Worm (Caenorhabditis elegans) whole organism, L4/young adult: ENCODE measurements around the gene irld-32.
"Not testable (repeated sequence)": the region's sequence is repeated elsewhere in the genome, so short reads cannot be mapped to it uniquely, and the experiment has no call there.

Experiments used
- W03F9.2 ChIP-seq: fragments of 150-350 bp; optimal IDR thresholded peaks from 2 replicates; lab custom pipeline; 2014; ENCODE audit warnings: missing biosample characterization, missing genetic modification characterization
- dao-5 ChIP-seq: sonication (generic microtip); optimal IDR thresholded peaks from 2 replicates; lab custom pipeline; 2016; ENCODE audit warnings: missing genotype, missing genetic modification characterization, moderate library complexity, missing compliant biosample characterization
- him-1 ChIP-seq: sonication (generic microtip); optimal IDR thresholded peaks from 2 replicates; lab custom pipeline; 2016; ENCODE audit warnings: missing genotype, missing genetic modification reagents, missing genetic modification characterization, missing compliant biosample characterization

The irld-32 gene

DNA sequence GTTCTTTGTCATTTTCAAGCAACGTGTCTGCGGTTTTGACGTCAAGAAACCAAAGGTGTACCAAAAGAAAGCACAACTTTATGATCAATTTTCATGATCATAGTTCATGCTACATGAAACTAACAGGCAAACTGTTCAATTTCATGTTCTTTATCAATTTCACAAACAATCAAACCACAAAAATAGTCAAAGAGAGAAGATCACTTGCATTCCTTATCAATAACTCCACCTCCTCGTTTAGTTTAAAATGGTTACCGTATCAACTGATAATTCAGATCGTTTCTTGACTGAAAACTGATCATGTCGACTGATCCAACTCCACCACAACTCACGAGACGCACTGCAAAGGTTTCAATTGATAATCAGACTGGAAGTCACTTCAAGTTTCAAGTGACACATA lies 1.6 kb upstream of the irld-32 start, which contains the start of gene pud-1.1:
TSS of gene pud-1.1 (plus strand) at position 301 of the 400 bp plus-strand sequence.
- not testable (repeated sequence) for TF ChIP-seq him-1, W03F9.2, dao-5 (tag; lab: Kevin White, UChicago)

DNA sequence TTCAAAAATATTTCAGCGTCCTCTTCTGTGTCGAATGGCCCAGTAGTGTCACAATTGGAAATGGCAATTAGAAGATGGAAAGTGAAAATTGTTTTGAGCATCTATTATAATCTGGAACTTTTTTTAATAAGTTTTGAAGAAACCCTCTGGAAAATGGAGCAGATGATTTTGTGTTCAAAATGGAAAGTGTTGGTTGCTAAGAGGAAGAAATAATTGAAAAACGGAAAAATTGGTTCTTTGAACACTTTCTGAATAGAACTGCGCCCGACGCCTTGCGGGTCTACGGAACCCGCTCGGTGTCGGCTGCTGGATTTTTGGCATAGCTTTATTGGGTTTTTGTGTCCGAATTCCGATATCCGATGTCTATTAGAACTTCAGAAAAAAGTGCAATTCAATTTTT lies 4.4 kb downstream of the irld-32 start, which contains the start of gene irld-28:
TSS of gene irld-28 (minus strand) at position 101 of the 400 bp plus-strand sequence.
- TF ChIP-seq dao-5 (tag; lab: Kevin White, UChicago) (no peak), W03F9.2 (tag; lab: Kevin White, UChicago) (no peak), him-1 (tag; lab: Kevin White, UChicago) (no peak)

DNA sequence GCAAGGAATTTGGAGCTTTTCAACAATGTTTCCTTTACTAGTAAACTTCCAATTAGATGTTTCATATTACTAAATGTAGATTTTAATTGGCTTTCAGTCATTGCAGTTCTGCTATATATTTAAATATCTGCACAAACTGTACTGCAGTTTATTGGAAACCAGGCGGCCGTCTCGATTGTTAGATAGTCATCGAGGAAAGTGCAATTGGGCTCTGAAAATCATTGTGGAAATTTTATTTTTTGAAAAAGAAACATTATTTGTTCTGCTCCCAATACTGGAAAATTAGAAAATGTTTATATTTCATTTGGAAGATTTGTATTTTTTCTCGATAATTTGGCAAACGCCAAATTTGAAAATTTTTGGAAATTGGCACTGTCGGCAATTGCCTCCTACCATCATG lies 6.8 kb downstream of the irld-32 start, which contains the start of gene irld-29:
TSS of gene irld-29 (minus strand) at position 101 of the 400 bp plus-strand sequence.
- TF ChIP-seq W03F9.2 (tag; lab: Kevin White, UChicago) (no peak), him-1 (tag; lab: Kevin White, UChicago) (no peak), dao-5 (tag; lab: Kevin White, UChicago) (no peak)

DNA sequence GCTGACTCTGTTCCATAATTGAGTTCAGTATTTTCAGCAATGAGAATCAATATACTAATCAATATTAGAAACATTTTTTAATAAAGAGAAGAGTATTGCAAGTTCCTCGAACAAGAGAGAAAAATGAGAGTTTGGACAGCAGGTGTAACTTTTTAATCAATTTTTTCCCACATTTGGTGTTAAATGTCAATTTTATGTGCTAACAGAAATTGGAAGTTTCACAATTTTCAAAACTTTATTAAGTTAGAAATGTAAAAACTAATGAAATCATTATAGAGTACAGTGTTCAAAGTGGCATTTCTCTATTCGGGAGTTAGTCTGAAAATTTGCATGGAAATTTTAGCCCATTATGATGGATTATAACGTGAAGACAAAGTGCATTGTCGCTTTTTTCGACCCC lies 9.6 kb downstream of the irld-32 start, which contains the start of gene irld-30:
TSS of gene irld-30 (minus strand) at position 101 of the 400 bp plus-strand sequence.
- TF ChIP-seq W03F9.2 (tag; lab: Kevin White, UChicago): no peak
- no peak for TF ChIP-seq dao-5 (tag; lab: Kevin White, UChicago)
- TF ChIP-seq him-1 (tag; lab: Kevin White, UChicago): no peak

DNA sequence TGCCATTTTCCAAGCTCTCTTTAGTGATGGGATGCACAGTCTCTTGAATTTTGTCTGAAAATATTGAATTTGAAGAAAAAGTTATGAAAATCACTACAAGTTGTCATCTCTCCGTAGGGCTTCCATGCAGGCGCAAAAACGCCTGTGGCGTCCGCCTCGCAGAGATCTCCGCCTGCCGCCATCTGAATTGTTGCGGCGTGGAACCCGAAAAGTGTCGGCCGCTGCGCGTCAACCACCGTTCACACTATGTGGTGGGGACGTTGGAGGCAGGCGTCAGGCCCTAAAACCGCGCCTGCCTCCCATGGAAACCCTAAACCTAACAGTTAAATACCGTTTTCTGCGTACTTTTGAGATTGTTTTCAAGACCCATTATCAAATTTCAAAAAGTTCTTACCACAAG lies 10.4 kb downstream of the irld-32 start:
- TF ChIP-seq W03F9.2 (tag; lab: Kevin White, UChicago) (no peak), him-1 (tag; lab: Kevin White, UChicago) (no peak), dao-5 (tag; lab: Kevin White, UChicago) (no peak)

DNA sequence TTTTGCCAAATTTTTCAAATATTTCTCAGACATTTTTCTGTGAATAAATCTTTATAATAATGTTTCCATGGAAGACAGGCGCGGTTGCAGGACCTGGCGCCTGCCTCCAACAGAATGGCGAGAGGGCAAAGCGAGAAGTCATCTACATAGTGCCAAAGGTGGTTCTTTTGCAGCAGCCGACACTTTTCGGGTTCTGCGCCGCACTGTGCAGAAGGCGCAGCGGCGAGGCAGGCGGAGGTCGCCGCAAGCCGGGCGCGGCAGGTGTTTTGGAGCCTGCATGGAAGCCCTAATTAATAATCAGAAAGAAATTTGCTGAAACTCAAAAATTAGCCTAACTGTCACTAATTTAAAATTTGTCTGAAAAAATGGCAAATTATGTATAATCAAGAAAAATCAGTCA lies 11.9 kb downstream of the irld-32 start:
- TF ChIP-seq him-1 (tag; lab: Kevin White, UChicago): no peak
- TF ChIP-seq dao-5 (tag; lab: Kevin White, UChicago): no peak
- TF ChIP-seq W03F9.2 (tag; lab: Kevin White, UChicago): no peak
